Fruit fly (Drosophila melanogaster): Measurements from ENCODE around the gene ScpX.
A peak's percentile ranks its signal among the peaks of the same experiment; 100 is the strongest.

The ScpX gene

DNA sequence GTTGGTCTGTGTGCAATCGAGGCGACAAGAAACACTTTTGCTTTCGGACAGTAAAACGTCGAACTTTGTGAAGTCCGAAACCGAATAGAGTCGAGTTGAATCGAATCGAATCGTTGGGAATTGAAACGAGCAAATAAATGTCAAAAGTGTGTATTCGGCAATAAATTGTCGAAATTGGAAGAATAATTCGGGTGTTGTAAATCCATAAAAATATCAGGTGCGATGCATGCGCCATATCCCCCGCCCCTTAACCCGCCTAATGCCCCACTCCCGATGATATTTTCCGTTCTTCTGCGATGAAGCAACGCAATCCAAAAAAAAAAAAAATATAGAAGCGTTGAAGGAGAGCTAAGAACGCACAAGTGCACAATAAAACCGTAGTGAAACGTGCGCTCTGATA lies 42.1 kb upstream of the ScpX start:
- TF ChIP-seq eg (GFP tag; IDR thresholded peaks at IDR 0.05) (no peak), Blimp-1 (GFP tag; optimal IDR thresholded peaks at IDR 0.05) (no peak), vri (GFP tag; optimal IDR thresholded peaks at IDR 0.05) (peak; percentile 58)

DNA sequence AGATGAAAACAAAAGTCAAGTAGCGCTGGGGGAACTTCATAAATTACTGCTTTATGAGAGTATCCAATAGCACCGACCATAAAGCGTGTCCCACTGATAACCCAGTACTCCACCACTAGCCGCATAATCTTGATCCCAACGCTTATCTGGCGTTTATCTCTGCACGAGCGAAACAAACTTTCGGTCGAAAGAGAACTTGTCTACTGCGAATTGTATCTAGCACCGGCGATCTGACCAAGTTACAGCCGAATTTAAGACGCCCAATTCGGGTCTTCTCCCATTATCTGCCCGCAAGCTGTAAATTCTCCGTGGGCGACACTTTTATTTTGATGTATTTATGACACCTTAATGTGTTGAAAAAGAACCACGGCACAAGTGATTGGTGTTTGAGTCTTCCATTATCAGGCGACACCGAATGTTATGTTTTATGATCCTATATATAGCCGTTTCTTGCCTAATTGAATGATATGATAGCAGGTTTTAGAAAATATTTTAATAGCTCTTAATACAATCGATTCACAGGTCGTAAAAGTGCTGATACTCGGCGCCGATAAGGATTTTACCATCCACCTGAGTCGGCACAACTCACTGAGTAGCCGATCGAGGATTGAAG lies 41.1 kb upstream of the ScpX start:
- TF ChIP-seq salr (GFP tag; optimal IDR thresholded peaks at IDR 0.05), result no peak
- TF ChIP-seq fd59A (GFP tag; optimal IDR thresholded peaks at IDR 0.05), result no peak
- no peak for TF ChIP-seq cyc (GFP tag; optimal IDR thresholded peaks at IDR 0.05)

- TF ChIP-seq fkh (GFP tag; optimal IDR thresholded peaks at IDR 0.05) (no peak), Eip78C (GFP tag) (no peak), dac (GFP tag; optimal IDR thresholded peaks at IDR 0.05) (no peak), esn (GFP tag; optimal IDR thresholded peaks at IDR 0.05) (no peak), acj6 (GFP tag; optimal IDR thresholded peaks at IDR 0.05) (no peak), CG6854 (GFP tag; optimal IDR thresholded peaks at IDR 0.05) (no peak)
Observed at dm6 chr2L:18792806-18793205, 38.2 kb upstream of the ScpX start, which contains the start of gene ham. ham (minus strand) TSS chr2L:18792906.

DNA sequence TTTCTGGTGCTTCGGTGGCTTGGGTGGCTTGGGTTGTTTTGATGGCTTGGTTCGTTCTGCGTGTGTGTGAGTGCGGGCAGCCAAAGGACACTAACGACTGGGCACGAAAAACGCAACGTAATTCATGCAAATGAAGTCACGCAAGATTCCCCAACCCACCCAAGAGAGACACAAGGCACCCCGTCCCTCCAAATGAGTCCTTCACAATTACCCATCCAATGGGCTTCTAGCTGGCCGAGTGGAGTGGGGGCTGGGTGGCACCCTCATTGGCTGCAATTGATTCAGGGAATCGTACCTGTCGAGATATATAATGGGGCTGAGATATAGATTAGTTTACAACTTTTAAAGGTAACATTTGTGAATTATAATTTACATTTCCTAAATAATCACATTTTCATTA lies 37.8 kb upstream of the ScpX start:
- TF ChIP-seq CG1621 (tag; optimal IDR thresholded peaks at IDR 0.05) (no peak), fd85E (GFP tag; optimal IDR thresholded peaks at IDR 0.05) (no peak), salr (GFP tag; optimal IDR thresholded peaks at IDR 0.05) (no peak), vri (GFP tag; optimal IDR thresholded peaks at IDR 0.05) (no peak), Met (GFP tag; optimal IDR thresholded peaks at IDR 0.05) (no peak), Smox (GFP tag; optimal IDR thresholded peaks at IDR 0.05) (no peak), Lpt (GFP tag; optimal IDR thresholded peaks at IDR 0.05) (no peak), net (GFP tag; optimal IDR thresholded peaks at IDR 0.05) (no peak), CG11294 (GFP tag; IDR thresholded peaks at IDR 0.05) (no peak), eg (GFP tag; IDR thresholded peaks at IDR 0.05) (no peak), ss (GFP tag; optimal IDR thresholded peaks at IDR 0.05) (no peak), CG11902 (GFP tag; optimal IDR thresholded peaks at IDR 0.05) (no peak), CG6792 (GFP tag; optimal IDR thresholded peaks at IDR 0.05) (no peak)

DNA sequence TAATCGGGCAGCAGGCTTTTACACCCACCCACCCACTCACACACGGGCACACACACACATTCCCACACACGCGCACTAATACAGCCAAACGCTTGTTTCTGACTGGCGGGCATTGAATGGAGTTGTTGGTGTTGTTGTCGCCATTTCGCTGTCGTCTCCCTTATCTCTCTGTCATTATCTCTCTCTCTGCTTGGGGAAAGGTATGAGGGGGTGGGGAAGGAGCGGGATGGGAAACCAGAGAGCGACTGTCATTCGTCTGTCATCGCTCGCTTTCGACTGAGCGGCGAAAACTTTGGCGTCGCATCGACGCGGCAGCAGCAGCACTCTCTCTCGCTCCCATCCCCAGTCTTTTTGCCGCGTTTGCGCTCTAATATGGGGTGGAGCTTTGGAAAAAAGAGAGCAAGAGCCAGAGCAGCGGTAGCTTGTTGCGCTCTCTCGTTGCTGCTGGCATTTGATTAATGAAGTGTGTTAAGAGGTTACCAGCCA lies 35.1 kb upstream of the ScpX start:
- TF ChIP-seq eg (GFP tag; IDR thresholded peaks at IDR 0.05) (peak; percentile 16; the same call in 1 of the 3 replicates), ss (GFP tag; optimal IDR thresholded peaks at IDR 0.05) (no peak), achi (GFP tag; optimal IDR thresholded peaks at IDR 0.05) (peak; percentile 43), Met (GFP tag; optimal IDR thresholded peaks at IDR 0.05) (no peak), CG8632 (GFP tag; optimal IDR thresholded peaks at IDR 0.05) (no peak), Lpt (GFP tag; optimal IDR thresholded peaks at IDR 0.05) (peak; percentile 2), CG15336 (GFP tag; IDR thresholded peaks at IDR 0.05) (0 out of 2 replicates have a peak, but pooled peaks have one; percentile 11), CG11294 (GFP tag; IDR thresholded peaks at IDR 0.05) (no peak), Ets96B (tag; optimal IDR thresholded peaks at IDR 0.05) (no peak), CG34406 (GFP tag; optimal IDR thresholded peaks at IDR 0.05) (no peak), Hr39 (GFP tag; optimal IDR thresholded peaks at IDR 0.05) (no peak), Sox102F (GFP tag; optimal IDR thresholded peaks at IDR 0.05) (no peak), CG4318 (GFP tag; optimal IDR thresholded peaks at IDR 0.05) (no peak), vri (GFP tag; optimal IDR thresholded peaks at IDR 0.05) (peak; percentile 67), pdm3 (GFP tag; optimal IDR thresholded peaks at IDR 0.05) (no peak), Hr38 (GFP tag; optimal IDR thresholded peaks at IDR 0.05) (no peak), CG31627 (GFP tag; optimal IDR thresholded peaks at IDR 0.05) (no peak), cyc (GFP tag; optimal IDR thresholded peaks at IDR 0.05) (no peak), CG8319 (GFP tag; optimal IDR thresholded peaks at IDR 0.05) (no peak), esn (GFP tag; optimal IDR thresholded peaks at IDR 0.05) (no peak), CG1621 (tag; optimal IDR thresholded peaks at IDR 0.05) (no peak), Sox14 (GFP tag; optimal IDR thresholded peaks at IDR 0.05) (peak; percentile 14), Blimp-1 (GFP tag; optimal IDR thresholded peaks at IDR 0.05) (no peak), CG32006 (GFP tag; optimal IDR thresholded peaks at IDR 0.05) (no peak), OdsH (GFP tag; optimal IDR thresholded peaks at IDR 0.05) (no peak), fkh (GFP tag; optimal IDR thresholded peaks at IDR 0.05) (no peak), CG8119 (GFP tag; IDR thresholded peaks at IDR 0.05) (no peak), CG6276 (GFP tag; optimal IDR thresholded peaks at IDR 0.05) (no peak), topi (GFP tag; optimal IDR thresholded peaks at IDR 0.05) (no peak), CG6163 (GFP tag; IDR thresholded peaks at IDR 0.05) (no peak), Smox (GFP tag; optimal IDR thresholded peaks at IDR 0.05) (no peak), CG3032 (tag; optimal IDR thresholded peaks at IDR 0.05) (no peak)

Data from whole organism, prepupa.